Worm (Caenorhabditis elegans): ENCODE results near the gene tcl-2.

The tcl-2 gene

DNA sequence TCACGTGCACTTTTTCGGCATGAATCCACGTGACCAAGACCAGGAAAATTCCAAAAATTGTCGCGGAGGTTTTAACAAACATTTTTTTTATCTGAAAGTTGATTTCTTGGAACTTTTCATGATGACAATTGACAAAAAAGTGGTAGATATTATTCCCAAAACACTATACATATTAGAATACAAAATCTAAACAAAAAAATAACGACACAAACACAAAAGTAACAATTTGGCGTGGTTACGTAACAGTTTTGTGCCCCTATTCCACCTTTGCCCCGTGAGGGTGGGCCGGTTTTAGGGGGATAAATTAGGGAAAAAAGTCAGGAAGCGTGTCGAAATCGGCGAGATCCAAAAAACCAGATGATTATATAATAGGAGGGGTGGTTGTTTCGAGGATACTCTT, 21.1 kb upstream of the tcl-2 start, which contains the start of gene gegf-1:
Gene gegf-1, minus strand, starts transcription at position 101 of the 400 bp plus-strand sequence.
- TF ChIP-seq ceh-9 (tag; optimal IDR thresholded peaks at IDR 0.05): no peak
- TF ChIP-seq ceh-48 (tag; optimal IDR thresholded peaks at IDR 0.05): no peak
- no peak for TF ChIP-seq pax-1 (tag; optimal IDR thresholded peaks at IDR 0.05)
- no peak for TF ChIP-seq F13H6.1 (tag; optimal IDR thresholded peaks at IDR 0.05)
- no peak for TF ChIP-seq T23F11.4 (GFP tag; optimal IDR thresholded peaks at IDR 0.05)
- TF ChIP-seq madf-2 (tag; optimal IDR thresholded peaks at IDR 0.05): no peak
- TF ChIP-seq sdc-2 (tag; optimal IDR thresholded peaks at IDR 0.05): no peak
- TF ChIP-seq che-1 (tag; optimal IDR thresholded peaks at IDR 0.05): no peak
- TF ChIP-seq dve-1 (tag; optimal IDR thresholded peaks at IDR 0.05): no peak
- TF ChIP-seq Y22D7AL.16 (tag; optimal IDR thresholded peaks at IDR 0.05): no peak

DNA sequence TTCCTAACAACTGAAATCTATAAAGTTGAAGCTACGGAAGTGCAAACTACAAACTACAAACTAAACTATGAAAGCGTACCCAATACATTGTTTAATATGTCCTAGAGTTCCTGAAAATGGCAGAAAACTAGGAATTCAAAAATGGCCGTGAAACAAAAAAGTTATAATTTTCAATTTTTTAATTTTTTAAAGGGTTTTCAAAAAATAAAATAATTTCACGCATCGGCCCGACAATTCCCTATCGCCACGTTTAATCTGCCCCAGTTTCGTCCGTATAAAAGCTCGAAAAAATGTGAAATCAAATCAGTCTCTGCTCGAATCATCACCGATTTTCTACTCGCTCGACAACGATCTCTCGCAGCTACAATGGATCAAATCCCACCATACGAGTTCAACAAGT, 20.2 kb upstream of the tcl-2 start, which contains the start of gene Y38C1AA.7:
Gene Y38C1AA.7, plus strand, starts transcription at position 301 of the 400 bp plus-strand sequence.
- TF ChIP-seq pqm-1 (tag; optimal IDR thresholded peaks at IDR 0.05): no peak
- TF ChIP-seq unc-3 (GFP tag; conservative IDR thresholded peaks at IDR 0.05): no peak
- no peak for TF ChIP-seq unc-3 (tag; optimal IDR thresholded peaks at IDR 0.05)
- no peak for TF ChIP-seq ceh-14 (tag; optimal IDR thresholded peaks at IDR 0.05)
- no peak for TF ChIP-seq elt-4 (tag; optimal IDR thresholded peaks at IDR 0.05)

ce11 chrIV:159864-160263, 19.0 kb upstream of the tcl-2 start, which contains the start of gene Y38C1AA.19:
Y38C1AA.19 (plus strand) TSS chrIV:160164.
- TF ChIP-seq elt-4 (tag; optimal IDR thresholded peaks at IDR 0.05) (no peak), lin-11 (tag; optimal IDR thresholded peaks at IDR 0.05) (no peak), C08G9.2 (tag; optimal IDR thresholded peaks at IDR 0.05) (no peak), Y22D7AL.16 (tag; optimal IDR thresholded peaks at IDR 0.05) (no peak)

- TF ChIP-seq madf-2 (tag; optimal IDR thresholded peaks at IDR 0.05) (no peak), nhr-11 (tag; optimal IDR thresholded peaks at IDR 0.05) (no peak), sox-2 (GFP tag; IDR thresholded peaks at IDR 0.05) (no peak), ceh-34 (tag; optimal IDR thresholded peaks at IDR 0.05) (no peak), nhr-232 (tag; optimal IDR thresholded peaks at IDR 0.05) (no peak), ceh-22 (tag; optimal IDR thresholded peaks at IDR 0.05) (no peak), ahr-1 (tag; optimal IDR thresholded peaks at IDR 0.05) (no peak), ceh-9 (tag; optimal IDR thresholded peaks at IDR 0.05) (no peak), ceh-48 (tag; optimal IDR thresholded peaks at IDR 0.05) (no peak), unc-86 (tag; optimal IDR thresholded peaks at IDR 0.05) (no peak), unc-55 (GFP tag; optimal IDR thresholded peaks at IDR 0.05) (no peak), F13H6.1 (tag; optimal IDR thresholded peaks at IDR 0.05) (no peak), ceh-31 (tag; optimal IDR thresholded peaks at IDR 0.05) (no peak), K02D7.2 (tag; optimal IDR thresholded peaks at IDR 0.05) (no peak), ceh-19 (GFP tag; optimal IDR thresholded peaks at IDR 0.05) (no peak), ceh-2 (tag; optimal IDR thresholded peaks at IDR 0.05) (no peak), ztf-16 (tag; optimal IDR thresholded peaks at IDR 0.05) (no peak)
Observed at ce11 chrIV:162530-162929, 16.4 kb upstream of the tcl-2 start, which contains the start of gene Y38C1AA.6. Y38C1AA.6 (plus strand) TSS chrIV:162830.

ce11 chrIV:164777-165176, 14.1 kb upstream of the tcl-2 start, which contains the start of gene cutl-24:
cutl-24 (plus strand) TSS chrIV:165077.
- no peak for TF ChIP-seq syd-9 (tag; optimal IDR thresholded peaks at IDR 0.05)
- TF ChIP-seq pag-3 (tag; optimal IDR thresholded peaks at IDR 0.05; ENCODE audit: borderline replicate concordance): no peak
- TF ChIP-seq unc-86 (tag; optimal IDR thresholded peaks at IDR 0.05): no peak
- no peak for TF ChIP-seq ceh-6 (GFP tag; optimal IDR thresholded peaks at IDR 0.05)
- TF ChIP-seq F13H6.1 (tag; optimal IDR thresholded peaks at IDR 0.05): no peak
- no peak for TF ChIP-seq tbx-2 (tag; optimal IDR thresholded peaks at IDR 0.05)
- TF ChIP-seq K09A11.1 (tag; optimal IDR thresholded peaks at IDR 0.05; ENCODE audit: insufficient read depth): no peak
- TF ChIP-seq zip-5 (tag; optimal IDR thresholded peaks at IDR 0.05): no peak

All from whole organism, late embryonic.